Fruit fly (Drosophila melanogaster) whole organism, embryonic: Measurements from ENCODE around the gene CG1703.
A peak's percentile ranks its signal among the peaks of the same experiment; 100 is the strongest.

Experiments used
- Aef1 ChIP-seq: fragments of 200-800 bp; sonication (Bioruptor generic); IDR thresholded peaks from 3 replicates; pipeline ENCODE4 v1.3.6; 2022; ENCODE audit warnings: missing biosample characterization, missing genetic modification characterization
- CG1024 ChIP-seq: fragments of 200-800 bp; sonication (Bioruptor generic); IDR thresholded peaks from 2 replicates; pipeline ENCODE4 v1.3.6; 2022; ENCODE audit warnings: missing biosample characterization, missing genetic modification characterization
- CG10431 ChIP-seq: fragments of 200-800 bp; sonication (Bioruptor generic); optimal IDR thresholded peaks from 3 replicates; lab custom pipeline; 2018; ENCODE audit warnings: missing biosample characterization, mild to moderate bottlenecking, missing genetic modification characterization
- CG10565 ChIP-seq: fragments of 200-800 bp; sonication (Bioruptor generic); optimal IDR thresholded peaks from 3 replicates; lab custom pipeline; 2016; ENCODE audit warnings: missing biosample characterization, mild to moderate bottlenecking, missing genetic modification characterization
- CG11456 ChIP-seq: fragments of 200-800 bp; sonication (Bioruptor generic); IDR thresholded peaks from 3 replicates; pipeline ENCODE4 v1.3.6; 2022; ENCODE audit warnings: missing biosample characterization, missing genetic modification characterization
- CG11504 ChIP-seq: fragments of 200-800 bp; sonication (Bioruptor generic); optimal IDR thresholded peaks from 3 replicates; lab custom pipeline; 2019; ENCODE audit warnings: missing biosample characterization, mild to moderate bottlenecking, missing genetic modification characterization, moderate library complexity
- CG15514 ChIP-seq: fragments of 200-800 bp; sonication (Bioruptor generic); optimal IDR thresholded peaks from 3 replicates; lab custom pipeline; 2017; ENCODE audit warnings: missing biosample characterization, missing genetic modification characterization, mild to moderate bottlenecking, moderate library complexity, missing genetic modification reagents
- CG16779 ChIP-seq: fragments of 200-800 bp; sonication (Bioruptor generic); IDR thresholded peaks from 2 replicates; pipeline ENCODE4 v1.3.6; 2022; ENCODE audit warnings: missing biosample characterization, missing genetic modification characterization
- CG17361 ChIP-seq: fragments of 200-800 bp; sonication (Bioruptor generic); IDR thresholded peaks from 3 replicates; pipeline ENCODE4 v1.3.6; 2022; ENCODE audit warnings: missing biosample characterization, missing genetic modification characterization
- CG1792 ChIP-seq: fragments of 200-800 bp; sonication (Bioruptor generic); optimal IDR thresholded peaks from 2 replicates; lab custom pipeline; 2016; ENCODE audit warnings: missing biosample characterization, missing genetic modification characterization
- CG18262 ChIP-seq: fragments of 200-800 bp; optimal IDR thresholded peaks from 3 replicates; lab custom pipeline; 2019; ENCODE audit warnings: missing biosample characterization, mild to moderate bottlenecking, missing genetic modification characterization, moderate library complexity
- CG31388 ChIP-seq: fragments of 200-800 bp; sonication (Bioruptor generic); optimal IDR thresholded peaks from 2 replicates; lab custom pipeline; 2016; ENCODE audit warnings: missing biosample characterization, missing genetic modification characterization
- CG3407 ChIP-seq: fragments of 200-800 bp; sonication (Bioruptor generic); optimal IDR thresholded peaks from 2 replicates; lab custom pipeline; 2018; ENCODE audit warnings: missing biosample characterization, mild to moderate bottlenecking, missing genetic modification characterization
- CG4360 ChIP-seq: fragments of 200-800 bp; sonication (Bioruptor generic); IDR thresholded peaks from 2 replicates; pipeline ENCODE4 v1.3.6; 2022; ENCODE audit warnings: missing biosample characterization, missing genetic modification characterization
- CG4617 ChIP-seq: fragments of 200-800 bp; sonication (Bioruptor generic); optimal IDR thresholded peaks from 3 replicates; lab custom pipeline; 2016; ENCODE audit warnings: missing biosample characterization, missing genetic modification characterization, borderline replicate concordance
- CG8765 ChIP-seq: fragments of 200-800 bp; sonication (Bioruptor generic); IDR thresholded peaks from 2 replicates; pipeline ENCODE4 v1.3.6; 2022; ENCODE audit warnings: missing biosample characterization, missing genetic modification characterization
- CoRest ChIP-seq: fragments of 200-800 bp; sonication (Bioruptor generic); optimal IDR thresholded peaks from 3 replicates; lab custom pipeline; 2018; ENCODE audit warnings: missing biosample characterization, mild to moderate bottlenecking, missing genetic modification characterization, moderate library complexity
- Doc3 ChIP-seq: fragments of 200-800 bp; sonication (Bioruptor generic); IDR thresholded peaks from 3 replicates; pipeline ENCODE4 v1.3.6; 2022; ENCODE audit warnings: missing biosample characterization, missing genetic modification characterization; ENCODE audit not compliant: partially characterized antibody
- Drgx ChIP-seq: fragments of 200-800 bp; sonication (Bioruptor generic); IDR thresholded peaks from 2 replicates; pipeline ENCODE4 v1.3.6; 2022; ENCODE audit warnings: missing biosample characterization, missing genetic modification characterization
- HHEX ChIP-seq: fragments of 200-800 bp; sonication (Bioruptor generic); optimal IDR thresholded peaks from 3 replicates; lab custom pipeline; 2017; ENCODE audit warnings: missing biosample characterization, mild to moderate bottlenecking, missing genetic modification characterization, missing genetic modification reagents
- Max ChIP-seq: fragments of 200-800 bp; sonication (Bioruptor generic); optimal IDR thresholded peaks from 2 replicates; lab custom pipeline; 2016; ENCODE audit warnings: missing biosample characterization, mild to moderate bottlenecking, missing genetic modification characterization
- Nf-YC ChIP-seq: fragments of 200-800 bp; optimal IDR thresholded peaks from 3 replicates; lab custom pipeline; 2019; ENCODE audit warnings: missing biosample characterization, mild to moderate bottlenecking, missing genetic modification characterization, moderate library complexity
- PHDP ChIP-seq: fragments of 200-800 bp; sonication (Bioruptor generic); optimal IDR thresholded peaks from 3 replicates; lab custom pipeline; 2018; ENCODE audit warnings: missing biosample characterization, mild to moderate bottlenecking, missing genetic modification characterization, moderate library complexity
- Pdp1 ChIP-seq, 2 experiments: fragments of 200-800 bp; sonication (Bioruptor generic); optimal IDR thresholded peaks; 3 replicates each; lab custom pipeline; 2016; ENCODE audit warnings: missing biosample characterization in 2 of 2, missing genetic modification characterization in 2 of 2, mild to moderate bottlenecking in 1 of 2, moderate library complexity in 1 of 2
- Rx ChIP-seq: fragments of 200-800 bp; sonication (Bioruptor generic); IDR thresholded peaks from 2 replicates; pipeline ENCODE4 v1.3.6; 2022; ENCODE audit warnings: missing biosample characterization, missing genetic modification characterization
- Scr ChIP-seq: fragments of 200-800 bp; sonication (Bioruptor generic); IDR thresholded peaks from 2 replicates; pipeline ENCODE4 v1.3.6; 2022; ENCODE audit warnings: missing biosample characterization, missing genetic modification characterization; ENCODE audit not compliant: partially characterized antibody
- Sox100B ChIP-seq: fragments of 200-800 bp; sonication (Bioruptor generic); optimal IDR thresholded peaks from 3 replicates; lab custom pipeline; 2018; ENCODE audit warnings: missing biosample characterization, mild to moderate bottlenecking, missing genetic modification characterization
- Trl ChIP-seq, 3 experiments: fragments of >200 bp in 2 of 3; fragments of 200-800 bp in 1 of 3; sonication (Bioruptor generic) in 1 of 3; optimal IDR thresholded peaks; 2 replicates in 1 of 3; 3 replicates in 2 of 3; lab custom pipeline; 2016 to 2017; ENCODE audit warnings: missing biosample characterization in 1 of 3, missing genetic modification characterization in 1 of 3
- ara ChIP-seq: fragments of 200-800 bp; sonication (Bioruptor generic); IDR thresholded peaks from 2 replicates; pipeline ENCODE4 v1.3.6; 2022; ENCODE audit warnings: missing biosample characterization, missing genetic modification characterization
- bsh ChIP-seq, 2 experiments: fragments of 200-800 bp; sonication (Bioruptor generic); optimal IDR thresholded peaks; 2 replicates each; lab custom pipeline; 2017 to 2018; ENCODE audit warnings: mild to moderate bottlenecking in 2 of 2, missing biosample characterization in 2 of 2, missing genetic modification characterization in 2 of 2, moderate library complexity in 1 of 2
- cg ChIP-seq: fragments of 200-800 bp; sonication (Bioruptor generic); optimal IDR thresholded peaks from 3 replicates; lab custom pipeline; 2019; ENCODE audit warnings: missing biosample characterization, mild to moderate bottlenecking, missing genetic modification characterization, moderate library complexity
- chinmo ChIP-seq: fragments of 200-800 bp; sonication (Bioruptor generic); IDR thresholded peaks from 4 replicates; pipeline ENCODE4 v1.3.6; 2022; ENCODE audit warnings: missing biosample characterization, missing genetic modification characterization; ENCODE audit not compliant: partially characterized antibody
- crol ChIP-seq: fragments of 200-800 bp; sonication (Bioruptor generic); IDR thresholded peaks from 2 replicates; pipeline ENCODE4 v1.3.6; 2022; ENCODE audit warnings: missing biosample characterization, missing genetic modification characterization
- dan ChIP-seq: fragments of 200-800 bp; sonication (Bioruptor generic); IDR thresholded peaks from 2 replicates; pipeline ENCODE4 v1.3.6; 2022; ENCODE audit warnings: missing biosample characterization, missing genetic modification characterization
- ftz-f1 ChIP-seq: fragments of 200-800 bp; sonication (Bioruptor generic); optimal IDR thresholded peaks from 2 replicates; lab custom pipeline; 2016; ENCODE audit warnings: missing biosample characterization, missing genetic modification characterization
- fu2 ChIP-seq: fragments of 200-800 bp; sonication (Bioruptor generic); optimal IDR thresholded peaks from 2 replicates; lab custom pipeline; 2016; ENCODE audit warnings: missing biosample characterization, missing genetic modification characterization
- kah ChIP-seq: fragments of 200-800 bp; sonication (Bioruptor generic); optimal IDR thresholded peaks from 2 replicates; lab custom pipeline; 2018; ENCODE audit warnings: missing biosample characterization, mild to moderate bottlenecking, missing genetic modification characterization
- lbe ChIP-seq: fragments of 200-800 bp; sonication (Bioruptor generic); optimal IDR thresholded peaks from 2 replicates; lab custom pipeline; 2016; ENCODE audit warnings: missing biosample characterization, mild to moderate bottlenecking, missing genetic modification characterization
- nerfin-2 ChIP-seq: fragments of 200-800 bp; sonication (Bioruptor generic); IDR thresholded peaks from 2 replicates; pipeline ENCODE4 v1.3.6; 2022; ENCODE audit warnings: missing biosample characterization, missing genetic modification characterization; ENCODE audit not compliant: partially characterized antibody
- nom ChIP-seq: fragments of 200-800 bp; sonication (Bioruptor generic); optimal IDR thresholded peaks from 2 replicates; lab custom pipeline; 2017; ENCODE audit warnings: missing biosample characterization, missing genetic modification characterization, mild to moderate bottlenecking, moderate library complexity, missing genetic modification reagents
- pan ChIP-seq, 4 experiments: fragments of >200 bp in 3 of 4; fragments of 200-800 bp in 1 of 4; sonication (Bioruptor generic) in 1 of 4; optimal IDR thresholded peaks in 3 of 4; IDR thresholded peaks in 1 of 4; 2 replicates each; pipeline versions ENCODE4 v1.3.6 to Lab custom; 2017 to 2022; ENCODE audit warnings: missing biosample characterization in 2 of 4, missing genetic modification characterization in 2 of 4, mixed read lengths in 1 of 4
- sqz ChIP-seq: fragments of 200-800 bp; sonication (Bioruptor generic); optimal IDR thresholded peaks from 3 replicates; lab custom pipeline; 2018; ENCODE audit warnings: missing biosample characterization, mild to moderate bottlenecking, missing genetic modification characterization
- sr ChIP-seq: fragments of 200-800 bp; sonication (Bioruptor generic); IDR thresholded peaks from 3 replicates; pipeline ENCODE4 v1.3.6; 2022; ENCODE audit warnings: missing biosample characterization, missing genetic modification characterization
- tll ChIP-seq, 2 experiments: fragments of 200-800 bp in 1 of 2; fragments of >200 bp in 1 of 2; sonication (Bioruptor generic) in 1 of 2; optimal IDR thresholded peaks; 2 replicates each; lab custom pipeline; 2017 to 2019; ENCODE audit warnings: missing biosample characterization in 2 of 2, missing genetic modification characterization in 2 of 2, mild to moderate bottlenecking in 1 of 2, moderate library complexity in 1 of 2
- tna ChIP-seq: fragments of 200-800 bp; sonication (Bioruptor generic); IDR thresholded peaks from 2 replicates; pipeline ENCODE4 v1.3.6; 2022; ENCODE audit warnings: missing biosample characterization, missing genetic modification characterization; ENCODE audit not compliant: partially characterized antibody
- zfh2 ChIP-seq: fragments of 200-800 bp; sonication (Bioruptor generic); optimal IDR thresholded peaks from 2 replicates; lab custom pipeline; 2016; ENCODE audit warnings: missing biosample characterization, missing genetic modification characterization

Gene CG1703

dm6 chrX:11615652-11616495 lies 4.1 kb downstream of the CG1703 start, which contains the start of the genes RPA3 and Met (continued):
- no peak for TF ChIP-seq ara (GFP tag; lab: Robert Waterston, UW)
- TF ChIP-seq Sox100B (GFP tag; lab: Kevin White, UChicago), result no peak
- TF ChIP-seq Doc3 (GFP tag; lab: Robert Waterston, UW), result peak; percentile 59
- TF ChIP-seq Rx (GFP tag; lab: Robert Waterston, UW), result no peak
- TF ChIP-seq Scr (GFP tag; lab: Robert Waterston, UW), result peak; percentile 77
- TF ChIP-seq CG10431 (GFP tag; lab: Kevin White, UChicago), result no peak
- TF ChIP-seq Nf-YC (tag; lab: Kevin White, UChicago), result peak; percentile 14
- no peak for TF ChIP-seq dan (GFP tag; lab: Robert Waterston, UW)
- TF ChIP-seq Pdp1 (GFP tag; optimal IDR thresholded peaks at IDR 0.05; lab: Kevin White, UChicago), result peak in 1 of 2 experiments; percentile 4
- TF ChIP-seq fu2 (GFP tag; lab: Kevin White, UChicago), result no peak
- peak; percentile 68; the same call in 1 of the 2 replicates for TF ChIP-seq nerfin-2 (GFP tag; lab: Robert Waterston, UW)
- TF ChIP-seq CG3407, result no peak
- TF ChIP-seq CG15514 (GFP tag; lab: Kevin White, UChicago), result peak; percentile 51
- no peak for TF ChIP-seq sr (GFP tag; lab: Robert Waterston, UW)
- TF ChIP-seq tll (GFP tag; optimal IDR thresholded peaks at IDR 0.05; lab: Kevin White, UChicago), result no peak
- TF ChIP-seq tna (GFP tag; lab: Robert Waterston, UW), result peak; percentile 58; the same call in 1 of the 2 replicates
- TF ChIP-seq CG31388 (GFP tag; lab: Kevin White, UChicago), result no peak
- TF ChIP-seq CG11456 (GFP tag; lab: Robert Waterston, UW), result no peak
- TF ChIP-seq CG16779 (GFP tag; lab: Robert Waterston, UW), result no peak
- TF ChIP-seq CoRest (tag; lab: Kevin White, UChicago), result no peak
- TF ChIP-seq CG10565 (GFP tag; lab: Kevin White, UChicago), result no peak
- TF ChIP-seq HHEX, result no peak
- TF ChIP-seq Max (GFP tag; lab: Kevin White, UChicago), result no peak
- peak; percentile 78 for TF ChIP-seq CG4617 (GFP tag; lab: Kevin White, UChicago)
- TF ChIP-seq kah (GFP tag; lab: Kevin White, UChicago), result no peak
- TF ChIP-seq CG11504, result no peak
- no peak for TF ChIP-seq zfh2 (GFP tag; lab: Kevin White, UChicago)
- TF ChIP-seq CG1792 (GFP tag; lab: Kevin White, UChicago), result no peak
- 0 out of 3 replicates have a peak, but pooled peaks have one; percentile 29 for TF ChIP-seq CG17361 (GFP tag; lab: Robert Waterston, UW)
- TF ChIP-seq CG18262, result no peak
- no peak for TF ChIP-seq lbe (GFP tag; lab: Kevin White, UChicago)

dm6 chrX:11616496-11616952 lies 4.8 kb downstream of the CG1703 start:
- TF ChIP-seq CG1024 (GFP tag; lab: Robert Waterston, UW), result no peak
- no peak for TF ChIP-seq PHDP (tag; lab: Kevin White, UChicago)
- peak; percentile 95 for TF ChIP-seq ftz-f1 (GFP tag; lab: Kevin White, UChicago)
- no peak for TF ChIP-seq chinmo (GFP tag; lab: Robert Waterston, UW)
- peak; percentile 91 for TF ChIP-seq CG4360
- peak; percentile 88 for TF ChIP-seq crol (GFP tag; lab: Robert Waterston, UW)
- TF ChIP-seq Trl (optimal IDR thresholded peaks at IDR 0.05; lab: Kevin White, UChicago), result peak; percentile 63 to 85
- TF ChIP-seq Trl (GFP tag; optimal IDR thresholded peaks at IDR 0.05; lab: Kevin White, UChicago), result no peak
- peak; percentile 27 for TF ChIP-seq CG4617 (GFP tag; lab: Kevin White, UChicago)
- TF ChIP-seq pan (optimal IDR thresholded peaks at IDR 0.05; lab: Kevin White, UChicago), result no peak
- no peak for TF ChIP-seq pan (GFP tag; optimal IDR thresholded peaks at IDR 0.05 in 1 of 2, IDR thresholded peaks at IDR 0.05 in 1 of 2)
- TF ChIP-seq nom (GFP tag; lab: Kevin White, UChicago), result peak; percentile 49
- TF ChIP-seq bsh (GFP tag; optimal IDR thresholded peaks at IDR 0.05; lab: Kevin White, UChicago), result peak in 1 of 2 experiments; percentile 37
- TF ChIP-seq cg (GFP tag; lab: Kevin White, UChicago), result peak; percentile 76
- 0 out of 3 replicates have a peak, but pooled peaks have one; percentile 44 for TF ChIP-seq Aef1
- no peak for TF ChIP-seq CG8765 (GFP tag; lab: Robert Waterston, UW)
- 0 out of 2 replicates have a peak, but pooled peaks have one; percentile 15 for TF ChIP-seq Drgx (GFP tag; lab: Robert Waterston, UW)
- TF ChIP-seq sqz (GFP tag; lab: Kevin White, UChicago), result peak; percentile 70
